Fruit fly (Drosophila melanogaster): ENCODE data around the gene CG14631.

DNA sequence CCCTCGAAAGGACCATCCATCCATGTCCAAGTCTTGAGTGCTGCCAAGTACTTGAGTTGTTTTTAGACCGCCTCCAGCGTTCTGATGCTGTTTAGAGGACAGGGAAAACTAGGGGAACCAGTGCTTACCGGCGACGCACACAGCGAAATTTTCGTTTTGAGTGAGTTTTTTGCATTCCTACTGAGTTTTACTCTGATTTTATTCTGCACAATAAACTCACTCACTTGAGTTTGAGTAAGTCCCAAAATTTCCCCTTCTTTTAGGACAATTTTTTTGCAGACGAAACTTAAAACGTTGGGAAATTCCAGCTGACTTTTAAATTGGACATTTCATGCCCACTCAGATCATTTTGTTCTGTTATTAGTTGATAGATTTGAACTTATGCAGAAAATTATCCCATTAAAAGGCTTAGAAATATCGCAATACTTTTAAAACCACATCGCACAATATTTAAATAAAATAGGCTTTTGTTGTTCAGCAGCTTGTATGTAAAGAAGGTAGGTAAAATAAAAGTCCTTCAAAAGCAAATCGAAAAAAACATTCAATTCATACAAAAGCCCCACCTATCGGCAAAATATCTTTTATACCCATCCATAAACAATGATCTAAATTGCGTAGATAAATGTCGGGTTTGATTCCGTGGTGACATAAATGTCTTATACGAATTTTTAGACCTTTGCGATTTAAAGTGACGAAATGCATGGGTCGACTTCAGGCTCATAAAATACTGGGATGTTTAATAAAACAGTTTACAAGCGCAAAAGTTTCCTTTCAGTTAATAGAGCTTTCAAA, 2.2 kb upstream of the CG14631 start:
- TF ChIP-seq Met (GFP tag; optimal IDR thresholded peaks at IDR 0.05) = no peak
- TF ChIP-seq CG16779 (tag; optimal IDR thresholded peaks at IDR 0.05) = no peak
- no peak for TF ChIP-seq Lpt (GFP tag; optimal IDR thresholded peaks at IDR 0.05)

Data from whole organism, prepupa.